Worm (Caenorhabditis elegans): ENCODE results near the gene snai-1.

ce11 chrIV:326564-327070 lies 13.1 kb upstream of the snai-1 start, which contains the start of gene col-101:
- no peak for TF ChIP-seq nhr-11 (tag; optimal IDR thresholded peaks at IDR 0.05)
- no peak for TF ChIP-seq snpc-4 (tag; optimal IDR thresholded peaks at IDR 0.05)

All from whole organism, L2 larva.